Worm (Caenorhabditis elegans) whole organism, L4 larva: ENCODE measurements around the gene clec-56.

Experiments used
- F26F4.8 ChIP-seq: fragments of 200-800 bp; sonication (Bioruptor generic); conservative IDR thresholded peaks from 2 replicates; pipeline ENCODE4 v1.3.6; 2022; ENCODE audit warnings: missing genetic modification characterization, missing compliant biosample characterization
- R02D3.7 ChIP-seq: fragments of 150-350 bp; sonication (generic microtip); optimal IDR thresholded peaks from 3 replicates; lab custom pipeline; 2014; ENCODE audit warnings: missing biosample characterization, missing genetic modification characterization
- T26A8.4 ChIP-seq: fragments of 200-800 bp; sonication (Bioruptor generic); IDR thresholded peaks from 2 replicates; pipeline ENCODE4 v1.3.6; 2022; ENCODE audit warnings: missing genetic modification characterization, missing compliant biosample characterization
- Y5F2A.4 ChIP-seq: fragments of 200-800 bp; sonication (Bioruptor generic); optimal IDR thresholded peaks from 2 replicates; lab custom pipeline; 2018; ENCODE audit warnings: mild to moderate bottlenecking, missing genetic modification characterization, missing compliant biosample characterization
- ZK546.5 ChIP-seq, 2 experiments: sonication (generic microtip); optimal IDR thresholded peaks; 2 replicates each; lab custom pipeline; 2017; ENCODE audit warnings: missing biosample characterization in 2 of 2, missing genetic modification characterization in 2 of 2
- aly-2 ChIP-seq: sonication (generic microtip); optimal IDR thresholded peaks from 2 replicates; lab custom pipeline; 2018; ENCODE audit warnings: missing biosample characterization, missing genetic modification characterization
- ama-1 ChIP-seq: fragments of 150-350 bp; optimal IDR thresholded peaks from 2 replicates; lab custom pipeline; 2014; ENCODE audit warnings: inconsistent platforms, mixed read lengths
- ceh-32 ChIP-seq: sonication (generic microtip); optimal IDR thresholded peaks from 2 replicates; lab custom pipeline; 2016; ENCODE audit warnings: mild to moderate bottlenecking, missing genetic modification characterization, missing compliant biosample characterization; ENCODE audit not compliant: poor library complexity
- ceh-44 ChIP-seq: fragments of 200-800 bp; sonication (Bioruptor generic); IDR thresholded peaks from 2 replicates; pipeline ENCODE4 v1.3.6; 2022; ENCODE audit warnings: missing genetic modification reagents, missing genetic modification characterization, missing compliant biosample characterization
- ceh-82 ChIP-seq: sonication (generic microtip); optimal IDR thresholded peaks from 2 replicates; lab custom pipeline; 2017; ENCODE audit warnings: missing biosample characterization, missing genetic modification characterization
- cey-2 ChIP-seq: sonication (generic microtip); optimal IDR thresholded peaks from 3 replicates; lab custom pipeline; 2017; ENCODE audit warnings: missing genetic modification characterization, mild to moderate bottlenecking, missing compliant biosample characterization, antibody characterized with exemption, borderline replicate concordance; ENCODE audit not compliant: insufficient read depth
- ctbp-1 ChIP-seq: fragments of 200-800 bp; sonication (Bioruptor generic); IDR thresholded peaks from 2 replicates; pipeline ENCODE4 v1.3.6; 2022; ENCODE audit warnings: missing genetic modification reagents, missing genetic modification characterization, missing compliant biosample characterization
- daf-12 ChIP-seq: fragments of 150-350 bp; optimal IDR thresholded peaks from 2 replicates; lab custom pipeline; 2014; ENCODE audit warnings: missing biosample characterization, missing genetic modification reagents, missing genetic modification characterization
- daf-16 ChIP-seq, 3 experiments: sonication (generic microtip); optimal IDR thresholded peaks; 2 replicates each; lab custom pipeline; 2016 to 2017; ENCODE audit warnings: missing genetic modification characterization in 3 of 3, missing genetic modification reagents in 3 of 3, mild to moderate bottlenecking in 2 of 3, missing compliant biosample characterization in 2 of 3, missing biosample characterization in 1 of 3, moderate library complexity in 1 of 3
- daf-8 ChIP-seq: fragments of 200-800 bp; sonication (Bioruptor generic); IDR thresholded peaks from 2 replicates; pipeline ENCODE4 v1.3.6; 2022; ENCODE audit warnings: missing genetic modification characterization, missing compliant biosample characterization
- duxl-1 ChIP-seq: sonication (generic microtip); optimal IDR thresholded peaks from 2 replicates; lab custom pipeline; 2016; ENCODE audit warnings: mild to moderate bottlenecking, missing genetic modification characterization, moderate library complexity, missing compliant biosample characterization; ENCODE audit not compliant: poor library complexity
- egl-43 ChIP-seq: fragments of 200-800 bp; sonication (Bioruptor generic); IDR thresholded peaks from 2 replicates; pipeline ENCODE4 v1.3.6; 2022; ENCODE audit warnings: missing genetic modification reagents, missing genetic modification characterization, missing compliant biosample characterization
- fkh-10 ChIP-seq: fragments of 150-350 bp; optimal IDR thresholded peaks from 2 replicates; lab custom pipeline; 2014; ENCODE audit warnings: missing biosample characterization, missing genetic modification reagents, missing genetic modification characterization
- hif-1 ChIP-seq, 2 experiments: sonication (generic microtip); optimal IDR thresholded peaks; 2 replicates each; lab custom pipeline; 2016 to 2017; ENCODE audit warnings: missing compliant biosample characterization in 2 of 2, missing genetic modification characterization in 2 of 2, missing genetic modification reagents in 2 of 2, missing genotype in 2 of 2, mild to moderate bottlenecking in 1 of 2
- hlh-11 ChIP-seq: fragments of 200-800 bp; sonication (Bioruptor generic); optimal IDR thresholded peaks from 2 replicates; lab custom pipeline; 2018; ENCODE audit warnings: mild to moderate bottlenecking, missing genetic modification characterization, missing compliant biosample characterization
- hlh-30 ChIP-seq: sonication (generic microtip); optimal IDR thresholded peaks from 2 replicates; lab custom pipeline; 2017; ENCODE audit warnings: antibody characterized with exemption, mild to moderate bottlenecking, missing genetic modification characterization, missing compliant biosample characterization; ENCODE audit not compliant: insufficient read depth
- lim-7 ChIP-seq: fragments of 200-800 bp; sonication (Bioruptor generic); IDR thresholded peaks from 2 replicates; pipeline ENCODE4 v1.3.6; 2022; ENCODE audit warnings: missing genetic modification characterization, missing compliant biosample characterization
- lin-13 ChIP-seq: fragments of 150-350 bp; optimal IDR thresholded peaks from 2 replicates; lab custom pipeline; 2014; ENCODE audit warnings: missing biosample characterization, missing genetic modification reagents, missing genetic modification characterization
- lin-29 ChIP-seq: fragments of 200-800 bp; sonication (Bioruptor generic); IDR thresholded peaks from 2 replicates; pipeline ENCODE4 v1.3.6; 2022; ENCODE audit warnings: missing genetic modification reagents, missing genetic modification characterization, missing compliant biosample characterization
- lsy-2 ChIP-seq, 2 experiments: fragments of 150-350 bp in 1 of 2; sonication (generic microtip) in 1 of 2; optimal IDR thresholded peaks; 2 replicates each; lab custom pipeline; 2014 to 2017; ENCODE audit warnings: missing biosample characterization in 2 of 2, missing genetic modification characterization in 2 of 2
- madf-5 ChIP-seq, 2 experiments: fragments of 200-800 bp; sonication (Bioruptor generic); IDR thresholded peaks; 2 replicates each; pipeline ENCODE4 v1.3.6; 2022; ENCODE audit warnings: missing compliant biosample characterization in 2 of 2, missing genetic modification characterization in 2 of 2
- madf-9 ChIP-seq: fragments of 200-800 bp; sonication (Bioruptor generic); conservative IDR thresholded peaks from 2 replicates; pipeline ENCODE4 v1.3.6; 2022; ENCODE audit warnings: missing genetic modification reagents, missing genetic modification characterization, missing compliant biosample characterization
- mep-1 ChIP-seq: fragments of 150-350 bp; sonication (generic microtip); optimal IDR thresholded peaks from 3 replicates; lab custom pipeline; 2014; ENCODE audit warnings: missing biosample characterization, missing genetic modification characterization
- mxl-2 ChIP-seq: fragments of 200-800 bp; sonication (Bioruptor generic); conservative IDR thresholded peaks from 2 replicates; pipeline ENCODE4 v1.3.6; 2022; ENCODE audit warnings: missing genetic modification reagents, missing genetic modification characterization, missing compliant biosample characterization
- nhr-42 ChIP-seq: fragments of 200-800 bp; sonication (Bioruptor generic); IDR thresholded peaks from 2 replicates; pipeline ENCODE4 v1.3.6; 2022; ENCODE audit warnings: missing genetic modification characterization, missing compliant biosample characterization
- nhr-6 ChIP-seq: fragments of 150-350 bp; optimal IDR thresholded peaks from 2 replicates; lab custom pipeline; 2014; ENCODE audit warnings: missing biosample characterization, missing genetic modification characterization
- rbr-2 ChIP-seq: sonication (generic microtip); optimal IDR thresholded peaks from 2 replicates; lab custom pipeline; 2016; ENCODE audit warnings: missing genotype, missing genetic modification characterization, missing compliant biosample characterization
- set-16 ChIP-seq: fragments of 200-800 bp; sonication (Bioruptor generic); IDR thresholded peaks from 2 replicates; pipeline ENCODE4 v1.3.6; 2022; ENCODE audit warnings: missing genetic modification reagents, missing genetic modification characterization, missing compliant biosample characterization
- tag-97 ChIP-seq: fragments of 200-800 bp; sonication (Bioruptor generic); IDR thresholded peaks from 2 replicates; pipeline ENCODE4 v1.3.6; 2022; ENCODE audit warnings: missing genetic modification characterization, missing compliant biosample characterization
- unc-62 ChIP-seq, 3 experiments: fragments of 150-350 bp in 1 of 3; sonication (generic microtip); optimal IDR thresholded peaks in 2 of 3; peaks in 1 of 3; 1 replicate in 1 of 3; 2 replicates in 2 of 3; lab custom pipeline; 2014 to 2017; ENCODE audit warnings: missing biosample characterization in 3 of 3, missing genetic modification characterization in 3 of 3, missing genetic modification reagents in 3 of 3, missing genotype in 1 of 3
- zip-11 ChIP-seq: fragments of 200-800 bp; sonication (Bioruptor generic); IDR thresholded peaks from 2 replicates; pipeline ENCODE4 v1.3.6; 2022; ENCODE audit warnings: missing genetic modification characterization, missing compliant biosample characterization
- ztf-7 ChIP-seq: fragments of 150-350 bp; optimal IDR thresholded peaks from 2 replicates; lab custom pipeline; 2014; ENCODE audit warnings: missing biosample characterization, missing genetic modification characterization

Gene clec-56

DNA sequence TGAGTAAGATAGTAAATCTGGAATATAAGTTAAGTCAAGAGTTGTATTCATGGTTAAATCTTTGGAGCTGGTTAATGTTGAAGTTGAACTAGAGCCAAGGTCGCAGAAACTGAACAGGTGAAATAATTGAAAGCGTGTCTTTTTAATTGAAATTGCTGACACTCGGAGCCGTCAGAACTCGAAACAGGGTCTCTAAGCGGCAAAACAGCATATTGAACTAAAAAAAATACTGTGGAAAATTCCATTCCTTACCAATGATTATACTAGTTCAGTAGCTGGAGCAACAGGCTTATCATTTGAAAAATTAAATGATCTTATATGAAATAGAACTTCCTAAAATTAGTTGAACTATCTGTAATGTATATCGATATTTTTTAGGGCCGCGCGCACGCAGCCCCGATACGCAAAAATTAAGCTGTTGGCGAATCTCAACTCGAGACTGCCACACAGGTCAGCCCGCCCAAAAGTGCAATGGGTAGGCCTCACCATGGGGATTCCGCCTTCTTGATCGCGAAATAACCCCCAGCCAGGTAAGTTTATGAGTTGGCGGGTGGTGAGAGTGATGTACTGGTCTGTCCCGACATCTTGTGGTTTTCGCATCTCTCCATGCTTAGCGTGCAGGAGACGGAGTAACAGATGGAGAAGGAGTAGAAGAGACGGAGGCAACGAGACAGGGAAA is 5.9 kb upstream of the clec-56 start, which contains the start of gene srz-97 (continued):
- TF ChIP-seq daf-16 (GFP tag; optimal IDR thresholded peaks at IDR 0.05; lab: Kevin White, UChicago) = peak; percentile 49 to 67
- peak; percentile 69 for TF ChIP-seq daf-16 (tag; optimal IDR thresholded peaks at IDR 0.05; lab: Kevin White, UChicago)
- no peak for TF ChIP-seq zip-11
- no peak for TF ChIP-seq lsy-2 (tag; optimal IDR thresholded peaks at IDR 0.05; lab: Kevin White, UChicago)
- TF ChIP-seq hlh-11 (tag; lab: Kevin White, UChicago) = peak; percentile 77
- no peak for TF ChIP-seq ceh-82 (tag; lab: Kevin White, UChicago)
- TF ChIP-seq R02D3.7 (tag; lab: Kevin White, UChicago) = no peak
- no peak for TF ChIP-seq duxl-1 (tag; lab: Kevin White, UChicago)
- no peak for TF ChIP-seq nhr-6 (tag; lab: Kevin White, UChicago)
- TF ChIP-seq hif-1 (tag; optimal IDR thresholded peaks at IDR 0.05; lab: Kevin White, UChicago) = no peak
- no peak for TF ChIP-seq ama-1
- TF ChIP-seq mxl-2 = no peak
- no peak for TF ChIP-seq ZK546.5 (tag; optimal IDR thresholded peaks at IDR 0.05; lab: Kevin White, UChicago)
- TF ChIP-seq nhr-42 = peak; percentile 63; the same call in 1 of the 2 replicates
- no peak for TF ChIP-seq daf-12 (tag; lab: Kevin White, UChicago)
- TF ChIP-seq unc-62 (GFP tag; optimal IDR thresholded peaks at IDR 0.05 in 1 of 2; lab: Kevin White, UChicago) = peak in 1 of 2 experiments; percentile 24
- TF ChIP-seq unc-62 (tag; optimal IDR thresholded peaks at IDR 0.05; lab: Kevin White, UChicago) = no peak
- TF ChIP-seq ceh-44 = 0 out of 2 replicates have a peak, but pooled peaks have one; percentile 58
- peak; percentile 77 for TF ChIP-seq egl-43 (GFP tag; lab: Robert Waterston, UW)
- TF ChIP-seq lin-29 (GFP tag; lab: Robert Waterston, UW) = no peak
- no peak for TF ChIP-seq lin-13
- no peak for TF ChIP-seq madf-5 (GFP tag; IDR thresholded peaks at IDR 0.05; lab: Robert Waterston, UW)
- TF ChIP-seq F26F4.8 = no peak
- no peak for TF ChIP-seq madf-9
- TF ChIP-seq hlh-30 = peak; percentile 25
- no peak for TF ChIP-seq aly-2 (tag; lab: Kevin White, UChicago)
- no peak for TF ChIP-seq cey-2 (tag; lab: Kevin White, UChicago)
- peak; percentile 33; the same call in 1 of the 2 replicates for TF ChIP-seq ctbp-1
- no peak for TF ChIP-seq ceh-32
- TF ChIP-seq ztf-7 (tag; lab: Kevin White, UChicago) = no peak
- peak; percentile 35 for TF ChIP-seq rbr-2 (tag; lab: Kevin White, UChicago)
- TF ChIP-seq daf-8 (GFP tag; lab: Robert Waterston, UW) = no peak
- TF ChIP-seq tag-97 (GFP tag; lab: Robert Waterston, UW) = no peak
- no peak for TF ChIP-seq Y5F2A.4 (GFP tag; lab: Kevin White, UChicago)
- no peak for TF ChIP-seq fkh-10 (GFP tag; lab: Kevin White, UChicago)
- TF ChIP-seq mep-1 = no peak
- no peak for TF ChIP-seq lim-7 (GFP tag; lab: Robert Waterston, UW)
- TF ChIP-seq T26A8.4 (GFP tag; lab: Robert Waterston, UW) = peak; percentile 86

DNA sequence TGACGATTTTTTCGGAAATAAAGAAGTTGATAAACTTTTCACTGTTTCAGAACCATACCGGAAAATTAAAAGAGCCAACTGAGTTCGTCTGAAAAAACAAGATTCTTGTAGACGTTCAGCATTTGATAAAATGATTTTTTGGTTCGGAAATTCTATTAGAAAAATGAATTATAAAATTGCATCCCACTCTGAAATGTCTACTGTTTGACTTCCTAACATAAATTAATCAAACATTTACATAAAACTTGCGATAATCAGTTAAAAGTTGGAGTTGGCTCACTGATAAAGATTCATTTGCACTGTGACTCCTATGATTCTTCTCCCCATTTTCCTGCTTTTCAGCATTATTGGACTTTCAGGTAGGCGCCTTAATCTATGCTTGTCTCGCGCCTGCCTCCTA is 5.3 kb upstream of the clec-56 start, which contains the start of gene clec-57:
clec-57 (plus strand) TSS at position 301 of the 400 bp plus-strand sequence.
- peak in 1 of 2 experiments; percentile 88 for TF ChIP-seq unc-62 (GFP tag; optimal IDR thresholded peaks at IDR 0.05 in 1 of 2; lab: Kevin White, UChicago)
- no peak for TF ChIP-seq unc-62 (tag; optimal IDR thresholded peaks at IDR 0.05; lab: Kevin White, UChicago)
- no peak for TF ChIP-seq set-16
